Worm (Caenorhabditis elegans) whole organism, young adult: ENCODE measurements around the gene pptr-2.

Source experiments
- ama-1 ChIP-seq, 3 experiments: fragments of 150-350 bp in 1 of 3; sonication (generic microtip) in 2 of 3; optimal IDR thresholded peaks; 2 replicates each; lab custom pipeline; 2014 to 2018; ENCODE audit warnings: missing biosample characterization in 2 of 3, missing genetic modification characterization in 2 of 3, missing genetic modification reagents in 2 of 3
- cebp-1 ChIP-seq, 2 experiments: fragments of 200-800 bp in 1 of 2; sonication (Bioruptor generic) in 1 of 2; sonication (generic microtip) in 1 of 2; IDR thresholded peaks in 1 of 2; optimal IDR thresholded peaks in 1 of 2; 2 replicates each; pipeline versions ENCODE4 v1.3.6 to Lab custom; 2017 to 2022; ENCODE audit warnings: missing compliant biosample characterization in 2 of 2, missing genetic modification characterization in 2 of 2, mild to moderate bottlenecking in 1 of 2, missing genetic modification reagents in 1 of 2, moderate library complexity in 1 of 2
- ceh-58 ChIP-seq: fragments of 200-800 bp; sonication (Bioruptor generic); IDR thresholded peaks from 2 replicates; pipeline ENCODE4 v1.3.6; 2022; ENCODE audit warnings: missing genetic modification characterization, missing compliant biosample characterization
- fkh-3 ChIP-seq: sonication (generic microtip); optimal IDR thresholded peaks from 2 replicates; lab custom pipeline; 2016; ENCODE audit warnings: mild to moderate bottlenecking, missing genetic modification characterization, missing compliant biosample characterization
- mes-4 ChIP-seq: sonication (generic microtip); optimal IDR thresholded peaks from 2 replicates; lab custom pipeline; 2016; ENCODE audit warnings: missing genotype, missing genetic modification characterization, missing compliant biosample characterization
- nhr-27 ChIP-seq: fragments of 200-800 bp; sonication (Bioruptor generic); optimal IDR thresholded peaks from 2 replicates; lab custom pipeline; 2018; ENCODE audit warnings: mild to moderate bottlenecking, missing genetic modification characterization, moderate library complexity, missing compliant biosample characterization
- rec-8 ChIP-seq, 2 experiments: sonication (generic microtip); optimal IDR thresholded peaks; 2 replicates each; lab custom pipeline; 2016; ENCODE audit warnings: mild to moderate bottlenecking in 2 of 2, missing genetic modification characterization in 2 of 2, missing genetic modification reagents in 2 of 2, missing genotype in 2 of 2, missing biosample characterization in 1 of 2, missing compliant biosample characterization in 1 of 2, moderate library complexity in 1 of 2
- rpc-1 ChIP-seq, 2 experiments: fragments of 150-350 bp in 1 of 2; sonication (generic microtip) in 1 of 2; optimal IDR thresholded peaks; 2 replicates each; lab custom pipeline; 2014 to 2018; ENCODE audit warnings: missing biosample characterization in 1 of 2, missing genetic modification characterization in 1 of 2, missing genetic modification reagents in 1 of 2, missing genotype in 1 of 2
- snpc-1.3 ChIP-seq: sonication (generic microtip); optimal IDR thresholded peaks from 2 replicates; lab custom pipeline; 2017; ENCODE audit warnings: missing genetic modification characterization, mild to moderate bottlenecking, missing compliant biosample characterization, antibody characterized with exemption, moderate library complexity, missing genotype, missing genetic modification reagents; ENCODE audit not compliant: insufficient read depth
- sptf-2 ChIP-seq: fragments of 200-800 bp; sonication (Bioruptor generic); optimal IDR thresholded peaks from 2 replicates; lab custom pipeline; 2018; ENCODE audit warnings: mild to moderate bottlenecking, missing genetic modification characterization, missing compliant biosample characterization
- ztf-3 ChIP-seq: fragments of 200-800 bp; sonication (Bioruptor generic); optimal IDR thresholded peaks from 2 replicates; lab custom pipeline; 2018; ENCODE audit warnings: mild to moderate bottlenecking, missing genetic modification characterization, missing compliant biosample characterization

ce11 chrV:11057043-11057442 lies 22.3 kb upstream of the pptr-2 start, which contains the start of gene srh-75:
- TF ChIP-seq cebp-1 (GFP tag; IDR thresholded peaks at IDR 0.05; lab: Robert Waterston, UW) (no peak), cebp-1 (tag; optimal IDR thresholded peaks at IDR 0.05; lab: Kevin White, UChicago) (no peak), nhr-27 (tag; lab: Kevin White, UChicago) (no peak), sptf-2 (GFP tag; lab: Kevin White, UChicago) (no peak), rpc-1 (optimal IDR thresholded peaks at IDR 0.05; lab: Kevin White, UChicago) (no peak), rpc-1 (tag; optimal IDR thresholded peaks at IDR 0.05; lab: Kevin White, UChicago) (no peak), rec-8 (tag; optimal IDR thresholded peaks at IDR 0.05; lab: Kevin White, UChicago) (no peak), fkh-3 (tag; lab: Kevin White, UChicago) (no peak), ama-1 (optimal IDR thresholded peaks at IDR 0.05; lab: Kevin White, UChicago) (no peak), ama-1 (GFP tag; optimal IDR thresholded peaks at IDR 0.05; lab: Kevin White, UChicago) (no peak), ceh-58 (GFP tag; lab: Robert Waterston, UW) (no peak), ztf-3 (GFP tag; lab: Kevin White, UChicago) (no peak), snpc-1.3 (tag; lab: Kevin White, UChicago) (no peak), mes-4 (tag; lab: Kevin White, UChicago) (no peak)
